Worm (Caenorhabditis elegans) whole organism, early embryonic: ENCODE data around the gene fat-1.

Experiments
- flt-1 ChIP-seq: fragments of 200-800 bp; sonication (Bioruptor generic); IDR thresholded peaks from 2 replicates; pipeline ENCODE4 v1.3.6; 2022; ENCODE audit warnings: missing genetic modification characterization, missing compliant biosample characterization
- tra-4 ChIP-seq: sonication (generic microtip); optimal IDR thresholded peaks from 2 replicates; lab custom pipeline; 2017; ENCODE audit warnings: missing genetic modification characterization, missing compliant biosample characterization

DNA sequence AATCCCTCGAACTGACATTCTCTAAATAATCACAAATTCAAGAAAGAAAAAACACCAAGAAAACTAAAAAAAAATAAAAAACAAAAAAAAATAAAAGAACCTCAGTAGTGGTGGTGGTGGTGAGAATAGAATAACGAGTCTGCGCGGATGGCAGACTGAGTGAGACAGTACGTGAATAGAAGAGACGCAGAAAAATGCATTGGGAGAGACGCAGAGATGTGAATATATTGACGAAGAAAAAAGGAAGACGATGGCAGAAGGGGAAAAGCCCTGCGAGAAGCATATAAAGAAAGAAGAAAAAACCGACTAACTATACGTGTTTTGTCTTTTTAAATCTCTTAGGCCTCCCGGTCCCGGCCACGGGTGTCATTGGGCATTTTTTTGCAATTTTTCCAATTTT is 43.0 kb upstream of the fat-1 start, which contains the start of gene unc-26:
- TF ChIP-seq flt-1, result no peak
- no peak for TF ChIP-seq tra-4 (tag; lab: Kevin White, UChicago)
